Fruit fly (Drosophila melanogaster) whole organism, embryonic: ENCODE results near the gene Parg.

Source experiments
- Atf3 ChIP-seq: fragments of 200-800 bp; sonication (Bioruptor generic); optimal IDR thresholded peaks from 3 replicates; lab custom pipeline; 2016; ENCODE audit warnings: missing biosample characterization, missing genetic modification characterization
- Atf6 ChIP-seq: fragments of 200-800 bp; sonication (Bioruptor generic); IDR thresholded peaks from 2 replicates; pipeline ENCODE4 v1.3.6; 2022; ENCODE audit warnings: missing biosample characterization, missing genetic modification characterization
- BtbVII ChIP-seq: fragments of 200-800 bp; sonication (Bioruptor generic); optimal IDR thresholded peaks from 3 replicates; lab custom pipeline; 2017; ENCODE audit warnings: missing biosample characterization, mild to moderate bottlenecking, missing genetic modification characterization
- CG10431 ChIP-seq: fragments of 200-800 bp; sonication (Bioruptor generic); optimal IDR thresholded peaks from 3 replicates; lab custom pipeline; 2018; ENCODE audit warnings: missing biosample characterization, mild to moderate bottlenecking, missing genetic modification characterization
- CG11093 ChIP-seq: fragments of 200-800 bp; sonication (Bioruptor generic); IDR thresholded peaks from 3 replicates; pipeline ENCODE4 v1.3.6; 2022; ENCODE audit warnings: missing biosample characterization, missing genetic modification characterization
- CG11504 ChIP-seq: fragments of 200-800 bp; sonication (Bioruptor generic); optimal IDR thresholded peaks from 3 replicates; lab custom pipeline; 2019; ENCODE audit warnings: missing biosample characterization, mild to moderate bottlenecking, missing genetic modification characterization, moderate library complexity
- CG12071 ChIP-seq: fragments of 200-800 bp; sonication (Bioruptor generic); optimal IDR thresholded peaks from 3 replicates; lab custom pipeline; 2018; ENCODE audit warnings: missing biosample characterization, mild to moderate bottlenecking, missing genetic modification characterization
- CG14667 ChIP-seq: fragments of 200-800 bp; sonication (Bioruptor generic); IDR thresholded peaks from 2 replicates; pipeline ENCODE4 v1.3.6; 2022; ENCODE audit warnings: missing biosample characterization, missing genetic modification characterization
- CG14710 ChIP-seq: fragments of 200-800 bp; sonication (Bioruptor generic); optimal IDR thresholded peaks from 3 replicates; lab custom pipeline; 2019; ENCODE audit warnings: missing biosample characterization, mild to moderate bottlenecking, missing genetic modification characterization, moderate library complexity
- CG15269 ChIP-seq: fragments of 200-800 bp; sonication (Bioruptor generic); optimal IDR thresholded peaks from 2 replicates; lab custom pipeline; 2018; ENCODE audit warnings: missing biosample characterization, mild to moderate bottlenecking, missing genetic modification characterization, moderate library complexity
- CG1602 ChIP-seq: fragments of 200-800 bp; sonication (Bioruptor generic); optimal IDR thresholded peaks from 3 replicates; lab custom pipeline; 2016; ENCODE audit warnings: missing biosample characterization, missing genetic modification characterization
- CG16815 ChIP-seq: fragments of 200-800 bp; sonication (Bioruptor generic); optimal IDR thresholded peaks from 3 replicates; lab custom pipeline; 2017; ENCODE audit warnings: missing biosample characterization, mild to moderate bottlenecking, missing genetic modification characterization
- CG17802 ChIP-seq: fragments of 200-800 bp; sonication (Bioruptor generic); optimal IDR thresholded peaks from 2 replicates; lab custom pipeline; 2018; ENCODE audit warnings: missing biosample characterization, mild to moderate bottlenecking, missing genetic modification characterization, moderate library complexity
- CG18764 ChIP-seq: fragments of 200-800 bp; sonication (Bioruptor generic); optimal IDR thresholded peaks from 3 replicates; lab custom pipeline; 2016; ENCODE audit warnings: missing biosample characterization, missing genetic modification characterization
- CG3847 ChIP-seq: fragments of 200-800 bp; sonication (Bioruptor generic); IDR thresholded peaks from 2 replicates; pipeline ENCODE4 v1.3.6; 2022; ENCODE audit warnings: missing biosample characterization, missing genetic modification characterization
- CG5180 ChIP-seq: fragments of 200-800 bp; sonication (Bioruptor generic); optimal IDR thresholded peaks from 3 replicates; lab custom pipeline; 2017; ENCODE audit warnings: missing biosample characterization, missing genetic modification characterization, mild to moderate bottlenecking, moderate library complexity, missing genetic modification reagents
- CG5953 ChIP-seq: fragments of 200-800 bp; sonication (Bioruptor generic); IDR thresholded peaks from 2 replicates; pipeline ENCODE4 v1.3.6; 2022; ENCODE audit warnings: missing biosample characterization, missing genetic modification characterization
- CG6765 ChIP-seq: fragments of 200-800 bp; sonication (Bioruptor generic); optimal IDR thresholded peaks from 3 replicates; lab custom pipeline; 2017; ENCODE audit warnings: missing biosample characterization, mild to moderate bottlenecking, missing genetic modification characterization
- CoRest ChIP-seq: fragments of 200-800 bp; sonication (Bioruptor generic); optimal IDR thresholded peaks from 3 replicates; lab custom pipeline; 2018; ENCODE audit warnings: missing biosample characterization, mild to moderate bottlenecking, missing genetic modification characterization, moderate library complexity
- Doc2 ChIP-seq: fragments of 200-800 bp; sonication (Bioruptor generic); IDR thresholded peaks from 2 replicates; pipeline ENCODE4 v1.3.6; 2022; ENCODE audit warnings: missing biosample characterization, missing genetic modification characterization
- E2f1 ChIP-seq: fragments of 200-800 bp; sonication (Bioruptor generic); IDR thresholded peaks from 2 replicates; pipeline ENCODE4 v1.3.6; 2022; ENCODE audit warnings: missing biosample characterization, missing genetic modification characterization
- ERR ChIP-seq: fragments of 200-800 bp; sonication (Bioruptor generic); optimal IDR thresholded peaks from 2 replicates; lab custom pipeline; 2016; ENCODE audit warnings: missing biosample characterization, missing genetic modification characterization
- Fer1 ChIP-seq: fragments of 200-800 bp; sonication (Bioruptor generic); optimal IDR thresholded peaks from 2 replicates; lab custom pipeline; 2017; ENCODE audit warnings: missing biosample characterization, mild to moderate bottlenecking, missing genetic modification characterization
- HLH54F ChIP-seq: fragments of 200-800 bp; sonication (Bioruptor generic); optimal IDR thresholded peaks from 3 replicates; lab custom pipeline; 2016; ENCODE audit warnings: missing biosample characterization, missing genetic modification characterization
- Hmx ChIP-seq: fragments of 200-800 bp; sonication (Bioruptor generic); optimal IDR thresholded peaks from 2 replicates; lab custom pipeline; 2016; ENCODE audit warnings: missing biosample characterization, missing genetic modification characterization
- Lpt ChIP-seq: fragments of >200 bp; optimal IDR thresholded peaks from 2 replicates; lab custom pipeline; 2018; ENCODE audit warnings: missing biosample characterization, missing genetic modification characterization
- Mrtf ChIP-seq: fragments of 200-800 bp; sonication (Bioruptor generic); IDR thresholded peaks from 3 replicates; pipeline ENCODE4 v1.3.6; 2022; ENCODE audit warnings: missing biosample characterization, missing genetic modification characterization
- Oaz ChIP-seq: fragments of 200-800 bp; sonication (Bioruptor generic); IDR thresholded peaks from 2 replicates; pipeline ENCODE4 v1.3.6; 2022; ENCODE audit warnings: missing biosample characterization, missing genetic modification characterization
- PHDP ChIP-seq: fragments of 200-800 bp; sonication (Bioruptor generic); optimal IDR thresholded peaks from 3 replicates; lab custom pipeline; 2018; ENCODE audit warnings: missing biosample characterization, mild to moderate bottlenecking, missing genetic modification characterization, moderate library complexity
- Rx ChIP-seq: fragments of 200-800 bp; sonication (Bioruptor generic); IDR thresholded peaks from 2 replicates; pipeline ENCODE4 v1.3.6; 2022; ENCODE audit warnings: missing biosample characterization, missing genetic modification characterization
- Sox100B ChIP-seq: fragments of 200-800 bp; sonication (Bioruptor generic); optimal IDR thresholded peaks from 3 replicates; lab custom pipeline; 2018; ENCODE audit warnings: missing biosample characterization, mild to moderate bottlenecking, missing genetic modification characterization
- ac ChIP-seq: fragments of 200-800 bp; sonication (Bioruptor generic); optimal IDR thresholded peaks from 3 replicates; lab custom pipeline; 2017; ENCODE audit warnings: missing biosample characterization, mild to moderate bottlenecking, missing genetic modification characterization
- bsh ChIP-seq, 2 experiments: fragments of 200-800 bp; sonication (Bioruptor generic); optimal IDR thresholded peaks; 2 replicates each; lab custom pipeline; 2017 to 2018; ENCODE audit warnings: mild to moderate bottlenecking in 2 of 2, missing biosample characterization in 2 of 2, missing genetic modification characterization in 2 of 2, moderate library complexity in 1 of 2
- cas ChIP-seq: fragments of 200-800 bp; sonication (Bioruptor generic); IDR thresholded peaks from 2 replicates; pipeline ENCODE4 v1.3.6; 2022; ENCODE audit warnings: missing biosample characterization, missing genetic modification characterization
- cwo ChIP-seq: fragments of 200-800 bp; sonication (Bioruptor generic); optimal IDR thresholded peaks from 3 replicates; lab custom pipeline; 2017; ENCODE audit warnings: missing biosample characterization, missing genetic modification characterization, mild to moderate bottlenecking, moderate library complexity, missing genetic modification reagents
- dmrt99B ChIP-seq: fragments of 200-800 bp; sonication (Bioruptor generic); optimal IDR thresholded peaks from 2 replicates; lab custom pipeline; 2018; ENCODE audit warnings: missing biosample characterization, mild to moderate bottlenecking, missing genetic modification characterization, moderate library complexity
- en ChIP-seq: fragments of 200-800 bp; sonication (Bioruptor generic); optimal IDR thresholded peaks from 2 replicates; lab custom pipeline; 2016; ENCODE audit warnings: missing biosample characterization, missing genetic modification characterization
- fd102C ChIP-seq: fragments of 200-800 bp; sonication (Bioruptor generic); optimal IDR thresholded peaks from 2 replicates; lab custom pipeline; 2018; ENCODE audit warnings: missing biosample characterization, mild to moderate bottlenecking, missing genetic modification characterization, moderate library complexity
- grau ChIP-seq: fragments of 200-800 bp; optimal IDR thresholded peaks from 3 replicates; lab custom pipeline; 2019; ENCODE audit warnings: missing biosample characterization, mild to moderate bottlenecking, missing genetic modification characterization, moderate library complexity
- hbn ChIP-seq: fragments of 200-800 bp; sonication (Bioruptor generic); IDR thresholded peaks from 2 replicates; pipeline ENCODE4 v1.3.6; 2022; ENCODE audit warnings: missing biosample characterization, missing genetic modification characterization; ENCODE audit not compliant: partially characterized antibody
- inv ChIP-seq: fragments of 200-800 bp; sonication (Bioruptor generic); IDR thresholded peaks from 2 replicates; pipeline ENCODE4 v1.3.6; 2022; ENCODE audit warnings: missing biosample characterization, missing genetic modification characterization; ENCODE audit not compliant: partially characterized antibody
- lola ChIP-seq, 3 experiments: fragments of >200 bp in 2 of 3; fragments of 200-800 bp in 1 of 3; sonication (Bioruptor generic) in 1 of 3; optimal IDR thresholded peaks; 2 replicates each; lab custom pipeline; 2017 to 2019; ENCODE audit warnings: missing biosample characterization in 3 of 3, missing genetic modification characterization in 3 of 3, mild to moderate bottlenecking in 1 of 3, moderate library complexity in 1 of 3
- peb ChIP-seq: fragments of 200-800 bp; sonication (Bioruptor generic); IDR thresholded peaks from 2 replicates; pipeline ENCODE4 v1.3.6; 2022; ENCODE audit warnings: missing biosample characterization, missing genetic modification characterization
- repo ChIP-seq: fragments of 200-800 bp; sonication (Bioruptor generic); optimal IDR thresholded peaks from 2 replicates; lab custom pipeline; 2016; ENCODE audit warnings: missing biosample characterization, missing genetic modification characterization
- run ChIP-seq: fragments of 200-800 bp; sonication (Bioruptor generic); optimal IDR thresholded peaks from 3 replicates; lab custom pipeline; 2018; ENCODE audit warnings: missing biosample characterization, mild to moderate bottlenecking, missing genetic modification characterization
- salm ChIP-seq: fragments of 200-800 bp; sonication (Bioruptor generic); optimal IDR thresholded peaks from 2 replicates; lab custom pipeline; 2018; ENCODE audit warnings: missing biosample characterization, mild to moderate bottlenecking, missing genetic modification characterization
- scrt ChIP-seq: fragments of 200-800 bp; sonication (Bioruptor generic); optimal IDR thresholded peaks from 2 replicates; lab custom pipeline; 2018; ENCODE audit warnings: missing biosample characterization, mild to moderate bottlenecking, missing genetic modification characterization, moderate library complexity
- sim ChIP-seq: fragments of 200-800 bp; sonication (Bioruptor generic); IDR thresholded peaks from 2 replicates; pipeline ENCODE4 v1.3.6; 2022; ENCODE audit warnings: missing biosample characterization, missing genetic modification characterization
- slou ChIP-seq: fragments of 200-800 bp; sonication (Bioruptor generic); optimal IDR thresholded peaks from 3 replicates; lab custom pipeline; 2016; ENCODE audit warnings: missing biosample characterization, missing genetic modification characterization
- toy ChIP-seq: fragments of 200-800 bp; sonication (Bioruptor generic); IDR thresholded peaks from 2 replicates; pipeline ENCODE4 v1.3.6; 2022; ENCODE audit warnings: missing biosample characterization, missing genetic modification characterization

Parg gene

DNA sequence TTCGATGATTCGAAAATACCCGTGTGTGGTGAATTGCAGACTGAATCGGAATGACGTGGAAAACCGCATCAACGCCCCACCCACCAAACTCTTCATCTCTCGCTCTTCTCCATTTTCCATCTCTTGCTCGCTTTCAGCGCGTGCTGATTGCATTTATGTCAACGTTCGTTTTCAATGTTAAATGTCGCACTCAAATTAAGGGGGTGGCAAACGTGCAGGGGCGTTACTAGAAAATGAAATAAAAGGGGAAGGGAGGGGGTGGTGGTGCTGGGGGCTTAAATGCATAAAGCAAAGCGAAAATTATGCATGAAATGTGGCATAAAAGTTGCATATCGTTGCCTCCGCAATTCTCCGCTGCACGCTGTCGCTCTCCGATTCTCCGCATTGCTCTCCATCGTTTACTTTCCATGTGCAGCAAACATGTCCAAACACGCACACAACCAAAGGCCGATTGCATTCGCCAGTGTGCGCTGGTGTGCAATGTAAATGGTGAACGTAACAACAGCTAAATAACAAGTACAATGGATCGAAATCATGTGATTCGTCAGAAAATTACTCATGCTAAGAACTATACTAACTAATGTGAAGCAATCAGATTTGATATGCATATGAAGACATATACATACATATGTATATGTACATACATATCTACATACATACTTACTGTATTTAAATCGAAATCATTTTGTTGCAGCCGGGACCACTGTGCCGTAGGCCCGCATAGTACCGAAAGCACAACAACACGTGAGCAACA lies 10.6 kb upstream of the Parg start (continued):
- TF ChIP-seq CG1602 (GFP tag; lab: Kevin White, UChicago) = no peak
- peak; percentile 46 for TF ChIP-seq CG11504 (tag; lab: Kevin White, UChicago)
- TF ChIP-seq Lpt = no peak
- no peak for TF ChIP-seq Rx
- no peak for TF ChIP-seq Mrtf (GFP tag; lab: Robert Waterston, UW)
- no peak for TF ChIP-seq CG5953 (GFP tag; lab: Robert Waterston, UW)
- TF ChIP-seq HLH54F (GFP tag; lab: Kevin White, UChicago) = no peak
- TF ChIP-seq repo (GFP tag; lab: Kevin White, UChicago) = no peak
- TF ChIP-seq PHDP (tag; lab: Kevin White, UChicago) = no peak
- no peak for TF ChIP-seq Atf6
- TF ChIP-seq grau (tag; lab: Kevin White, UChicago) = peak; percentile 19
- TF ChIP-seq CG15269 = no peak
- no peak for TF ChIP-seq CG17802 (tag; lab: Kevin White, UChicago)
- TF ChIP-seq fd102C (GFP tag; lab: Kevin White, UChicago) = no peak
- TF ChIP-seq BtbVII (GFP tag; lab: Kevin White, UChicago) = no peak
- TF ChIP-seq CG16815 (GFP tag; lab: Kevin White, UChicago) = no peak
- TF ChIP-seq CG6765 = no peak
- TF ChIP-seq ac = no peak
- no peak for TF ChIP-seq Doc2 (GFP tag; lab: Robert Waterston, UW)
- TF ChIP-seq CG14710 (tag; lab: Kevin White, UChicago) = peak; percentile 1
- TF ChIP-seq scrt = no peak
- TF ChIP-seq Oaz (GFP tag; lab: Robert Waterston, UW) = no peak
- no peak for TF ChIP-seq Atf3 (GFP tag; lab: Kevin White, UChicago)
- TF ChIP-seq inv (GFP tag; lab: Robert Waterston, UW) = no peak
- TF ChIP-seq cwo (GFP tag; lab: Kevin White, UChicago) = no peak
- no peak for TF ChIP-seq peb (GFP tag; lab: Robert Waterston, UW)
- no peak for TF ChIP-seq Hmx (GFP tag; lab: Kevin White, UChicago)
- no peak for TF ChIP-seq sim (GFP tag; lab: Robert Waterston, UW)
- peak; percentile 17 for TF ChIP-seq CG5180 (GFP tag; lab: Kevin White, UChicago)
- no peak for TF ChIP-seq CG12071 (GFP tag; lab: Kevin White, UChicago)
- peak; percentile 52 for TF ChIP-seq dmrt99B (tag; lab: Kevin White, UChicago)
- no peak for TF ChIP-seq Sox100B (GFP tag; lab: Kevin White, UChicago)
- TF ChIP-seq CG11093 (GFP tag; lab: Robert Waterston, UW) = no peak
- no peak for TF ChIP-seq run (tag; lab: Kevin White, UChicago)
- no peak for TF ChIP-seq Fer1 (GFP tag; lab: Kevin White, UChicago)
- no peak for TF ChIP-seq cas
- TF ChIP-seq slou (GFP tag; lab: Kevin White, UChicago) = no peak
- no peak for TF ChIP-seq CG3847 (GFP tag; lab: Robert Waterston, UW)
- TF ChIP-seq CG14667 = no peak
- no peak for TF ChIP-seq ERR (GFP tag; lab: Kevin White, UChicago)
- no peak for TF ChIP-seq en (GFP tag; lab: Kevin White, UChicago)
- no peak for TF ChIP-seq E2f1 (GFP tag; lab: Robert Waterston, UW)
- TF ChIP-seq bsh (GFP tag; optimal IDR thresholded peaks at IDR 0.05; lab: Kevin White, UChicago) = peak; percentile 58 to 89
- no peak for TF ChIP-seq salm (tag; lab: Kevin White, UChicago)
- no peak for TF ChIP-seq CoRest (tag; lab: Kevin White, UChicago)
- no peak for TF ChIP-seq toy (GFP tag; lab: Robert Waterston, UW)
- no peak for TF ChIP-seq hbn (GFP tag; lab: Robert Waterston, UW)
- no peak for TF ChIP-seq CG18764
- no peak for TF ChIP-seq CG10431 (GFP tag; lab: Kevin White, UChicago)
- peak in 1 of 3 experiments; percentile 14 for TF ChIP-seq lola (GFP tag; optimal IDR thresholded peaks at IDR 0.05; lab: Kevin White, UChicago)
